Worm (Caenorhabditis elegans): Measurements from ENCODE around the gene ugt-50.
A peak's percentile ranks its signal among the peaks of the same experiment; 100 is the strongest.

Gene ugt-50

ce11 chrX:12678532-12678931, 12.8 kb upstream of the ugt-50 start, which contains the start of gene adt-1:
adt-1 (plus strand) TSS chrX:12678832.
- no peak for TF ChIP-seq fkh-10 (GFP tag; optimal IDR thresholded peaks at IDR 0.05)
- TF ChIP-seq ceh-22 (tag; optimal IDR thresholded peaks at IDR 0.05): no peak
- TF ChIP-seq unc-86 (tag; optimal IDR thresholded peaks at IDR 0.05): no peak
- TF ChIP-seq ceh-9 (tag; optimal IDR thresholded peaks at IDR 0.05): no peak
- no peak for TF ChIP-seq C08G9.2 (tag; optimal IDR thresholded peaks at IDR 0.05)
- TF ChIP-seq pha-4 (tag; optimal IDR thresholded peaks at IDR 0.05): no peak
- TF ChIP-seq ceh-14 (tag; optimal IDR thresholded peaks at IDR 0.05): no peak
- TF ChIP-seq K09A11.1 (tag; optimal IDR thresholded peaks at IDR 0.05; ENCODE audit: insufficient read depth): no peak
- no peak for TF ChIP-seq lin-11 (tag; optimal IDR thresholded peaks at IDR 0.05)
- TF ChIP-seq nhr-11 (tag; optimal IDR thresholded peaks at IDR 0.05): no peak
- no peak for TF ChIP-seq odd-2 (tag; optimal IDR thresholded peaks at IDR 0.05)
- no peak for TF ChIP-seq gmeb-2 (tag; optimal IDR thresholded peaks at IDR 0.05)

- TF ChIP-seq T23F11.4 (GFP tag; optimal IDR thresholded peaks at IDR 0.05) (no peak), ceh-18 (tag; optimal IDR thresholded peaks at IDR 0.05) (no peak), sox-2 (GFP tag; IDR thresholded peaks at IDR 0.05) (no peak), ceh-2 (tag; optimal IDR thresholded peaks at IDR 0.05) (no peak), madf-2 (tag; optimal IDR thresholded peaks at IDR 0.05) (no peak), mec-3 (tag; optimal IDR thresholded peaks at IDR 0.05; ENCODE audit: borderline replicate concordance) (no peak), pag-3 (tag; optimal IDR thresholded peaks at IDR 0.05; ENCODE audit: borderline replicate concordance) (no peak), lin-11 (tag; optimal IDR thresholded peaks at IDR 0.05) (no peak), ceh-9 (tag; optimal IDR thresholded peaks at IDR 0.05) (no peak)
Measured at ce11 chrX:12679603-12680002, 11.8 kb upstream of the ugt-50 start.

DNA sequence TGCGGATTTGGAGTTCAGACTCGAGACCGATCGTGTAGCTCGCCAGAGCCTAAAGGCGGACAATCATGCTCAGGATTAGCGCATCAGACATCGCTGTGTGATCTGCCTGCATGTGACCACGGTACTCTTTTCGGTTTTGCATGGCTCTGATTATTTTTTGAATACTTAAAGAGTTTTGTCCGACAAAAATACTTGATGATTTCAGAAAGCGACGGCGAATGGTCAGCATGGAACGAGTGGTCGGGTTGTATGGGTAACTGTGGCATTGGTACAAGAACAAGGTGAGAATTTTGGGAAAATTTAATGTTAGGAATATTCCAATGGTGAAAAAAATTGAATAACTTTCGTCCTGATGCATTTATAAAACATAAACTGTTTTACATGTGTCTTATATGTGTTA, 3.9 kb upstream of the ugt-50 start:
- TF ChIP-seq sox-2 (GFP tag; IDR thresholded peaks at IDR 0.05) (no peak), hlh-15 (tag; optimal IDR thresholded peaks at IDR 0.05) (no peak), hlh-6 (tag; optimal IDR thresholded peaks at IDR 0.05) (no peak), che-1 (tag; optimal IDR thresholded peaks at IDR 0.05) (no peak), tbx-7 (tag; optimal IDR thresholded peaks at IDR 0.05) (no peak), npax-4 (tag; optimal IDR thresholded peaks at IDR 0.05) (no peak), sdc-2 (tag; optimal IDR thresholded peaks at IDR 0.05) (no peak), ets-4 (tag; optimal IDR thresholded peaks at IDR 0.05) (no peak), mec-3 (tag; optimal IDR thresholded peaks at IDR 0.05; ENCODE audit: borderline replicate concordance) (no peak), nhr-232 (tag; optimal IDR thresholded peaks at IDR 0.05) (no peak), ahr-1 (tag; optimal IDR thresholded peaks at IDR 0.05) (no peak), ceh-48 (tag; optimal IDR thresholded peaks at IDR 0.05) (no peak), elt-2 (tag; optimal IDR thresholded peaks at IDR 0.05) (no peak)

ce11 chrX:12688632-12689031, 2.7 kb upstream of the ugt-50 start:
- TF ChIP-seq ceh-22 (tag; optimal IDR thresholded peaks at IDR 0.05) (no peak), pax-1 (tag; optimal IDR thresholded peaks at IDR 0.05) (no peak), ceh-48 (tag; optimal IDR thresholded peaks at IDR 0.05) (peak; percentile 23), ceh-24 (tag; optimal IDR thresholded peaks at IDR 0.05) (no peak), ceh-19 (GFP tag; optimal IDR thresholded peaks at IDR 0.05) (peak; percentile 46), K09A11.1 (tag; optimal IDR thresholded peaks at IDR 0.05; ENCODE audit: insufficient read depth) (no peak), ttx-3 (tag; optimal IDR thresholded peaks at IDR 0.05) (peak; percentile 37), ama-1 (optimal IDR thresholded peaks at IDR 0.05) (no peak), pha-4 (tag; optimal IDR thresholded peaks at IDR 0.05) (no peak), zip-5 (tag; optimal IDR thresholded peaks at IDR 0.05) (no peak), lin-11 (tag; optimal IDR thresholded peaks at IDR 0.05) (no peak), rnt-1 (tag; optimal IDR thresholded peaks at IDR 0.05) (no peak), syd-9 (tag; optimal IDR thresholded peaks at IDR 0.05) (no peak), unc-42 (tag; optimal IDR thresholded peaks at IDR 0.05) (peak; percentile 72), sox-2 (GFP tag; IDR thresholded peaks at IDR 0.05) (peak; percentile 57), nfya-1 (tag; optimal IDR thresholded peaks at IDR 0.05) (peak; percentile 36), ceh-14 (tag; optimal IDR thresholded peaks at IDR 0.05) (no peak), sdc-2 (tag; optimal IDR thresholded peaks at IDR 0.05) (no peak), lim-6 (tag; optimal IDR thresholded peaks at IDR 0.05) (no peak), ceh-9 (tag; optimal IDR thresholded peaks at IDR 0.05) (no peak), ets-4 (tag; optimal IDR thresholded peaks at IDR 0.05) (no peak), mec-3 (tag; optimal IDR thresholded peaks at IDR 0.05; ENCODE audit: borderline replicate concordance) (no peak), K02D7.2 (tag; optimal IDR thresholded peaks at IDR 0.05) (no peak), ceh-31 (tag; optimal IDR thresholded peaks at IDR 0.05) (peak; percentile 50), hlh-8 (tag; optimal IDR thresholded peaks at IDR 0.05) (no peak), ceh-18 (tag; optimal IDR thresholded peaks at IDR 0.05) (no peak)

Data from whole organism, late embryonic.